Fruit fly (Drosophila melanogaster): ENCODE data around the gene CG17738.

DNA sequence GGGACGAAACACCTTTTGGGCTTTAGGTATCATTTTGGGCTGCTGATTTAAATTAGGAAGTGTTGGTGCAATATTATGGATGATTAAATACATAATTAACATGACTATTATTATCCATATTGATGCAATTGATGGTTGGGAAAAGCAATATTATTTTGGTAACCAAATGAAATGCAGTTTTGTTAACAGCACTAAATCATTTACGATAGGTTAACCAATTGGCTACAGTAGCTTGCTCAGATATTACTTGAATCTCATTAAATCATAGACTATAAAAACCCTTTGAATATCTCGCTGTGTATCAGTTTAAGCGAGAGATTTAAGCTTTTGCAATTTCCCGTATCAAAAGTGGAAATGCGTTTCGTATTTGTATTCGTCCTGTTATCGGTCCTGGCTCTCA, 2.1 kb downstream of the CG17738 start, which contains the start of gene Sfp87B:
- TF ChIP-seq CG32006 (GFP tag; optimal IDR thresholded peaks at IDR 0.05) (no peak), CG3919 (GFP tag; optimal IDR thresholded peaks at IDR 0.05) (no peak), Met (GFP tag; optimal IDR thresholded peaks at IDR 0.05) (no peak), Lpt (GFP tag; optimal IDR thresholded peaks at IDR 0.05) (no peak), ss (GFP tag; optimal IDR thresholded peaks at IDR 0.05) (no peak), CG11762 (GFP tag; optimal IDR thresholded peaks at IDR 0.05; ENCODE audit: insufficient read depth) (no peak), vri (GFP tag; optimal IDR thresholded peaks at IDR 0.05) (no peak), Hr4 (GFP tag; optimal IDR thresholded peaks at IDR 0.05) (no peak)
